Worm (Caenorhabditis elegans) whole organism, L3 larva: Measurements from ENCODE around the gene B0035.21.

Experiments
- R02D3.7 ChIP-seq: fragments of 150-350 bp; optimal IDR thresholded peaks from 2 replicates; lab custom pipeline; 2014; ENCODE audit warnings: missing biosample characterization, missing genetic modification characterization
- ZK546.5 ChIP-seq: sonication (generic microtip); optimal IDR thresholded peaks from 2 replicates; lab custom pipeline; 2017; ENCODE audit warnings: missing biosample characterization, missing genetic modification characterization
- aly-2 ChIP-seq: fragments of 150-350 bp; optimal IDR thresholded peaks from 2 replicates; lab custom pipeline; 2014; ENCODE audit warnings: missing biosample characterization, missing genetic modification characterization
- ceh-28 ChIP-seq: fragments of 150-350 bp; optimal IDR thresholded peaks from 2 replicates; lab custom pipeline; 2014; ENCODE audit warnings: missing biosample characterization, missing genetic modification reagents, missing genetic modification characterization
- ceh-9 ChIP-seq: sonication (generic microtip); optimal IDR thresholded peaks from 2 replicates; lab custom pipeline; 2018; ENCODE audit warnings: missing biosample characterization, missing genetic modification characterization
- egl-27 ChIP-seq: sonication (generic microtip); optimal IDR thresholded peaks from 4 replicates; lab custom pipeline; 2017; ENCODE audit warnings: missing biosample characterization, missing genetic modification reagents, missing genetic modification characterization
- egl-5 ChIP-seq: fragments of 150-350 bp; optimal IDR thresholded peaks from 2 replicates; lab custom pipeline; 2017; ENCODE audit warnings: missing biosample characterization, missing genetic modification reagents, missing genetic modification characterization, inconsistent platforms
- elt-1 ChIP-seq: fragments of 150-350 bp; optimal IDR thresholded peaks from 2 replicates; lab custom pipeline; 2014; ENCODE audit warnings: missing biosample characterization, missing genetic modification characterization
- eor-1 ChIP-seq, 2 experiments: fragments of 150-350 bp; optimal IDR thresholded peaks; 2 replicates each; lab custom pipeline; 2014 to 2018; ENCODE audit warnings: missing biosample characterization in 2 of 2, missing genetic modification characterization in 2 of 2
- fkh-10 ChIP-seq: sonication (generic microtip); optimal IDR thresholded peaks from 2 replicates; lab custom pipeline; 2017; ENCODE audit warnings: missing biosample characterization, missing genetic modification reagents, missing genetic modification characterization
- fos-1 ChIP-seq: fragments of 150-350 bp; optimal IDR thresholded peaks from 2 replicates; lab custom pipeline; 2014; ENCODE audit warnings: missing biosample characterization, missing genetic modification characterization
- hmg-11 ChIP-seq: sonication (generic microtip); optimal IDR thresholded peaks from 2 replicates; lab custom pipeline; 2016; ENCODE audit warnings: missing genetic modification characterization, missing compliant biosample characterization
- lin-15B ChIP-seq: fragments of 150-350 bp; optimal IDR thresholded peaks from 2 replicates; lab custom pipeline; 2014; ENCODE audit warnings: missing biosample characterization, missing genetic modification characterization
- lsy-12 ChIP-seq: sonication (generic microtip); optimal IDR thresholded peaks from 2 replicates; lab custom pipeline; 2016; ENCODE audit warnings: mild to moderate bottlenecking, missing genetic modification characterization, missing compliant biosample characterization
- mdl-1 ChIP-seq: fragments of 150-350 bp; optimal IDR thresholded peaks from 2 replicates; lab custom pipeline; 2014; ENCODE audit warnings: missing biosample characterization, missing genetic modification characterization
- nfya-1 ChIP-seq: sonication (generic microtip); optimal IDR thresholded peaks from 2 replicates; lab custom pipeline; 2017; ENCODE audit warnings: missing genetic modification characterization, mild to moderate bottlenecking, missing compliant biosample characterization, antibody characterized with exemption, moderate library complexity; ENCODE audit not compliant: insufficient read depth
- nhr-11 ChIP-seq: fragments of 150-350 bp; optimal IDR thresholded peaks from 2 replicates; lab custom pipeline; 2014; ENCODE audit warnings: missing biosample characterization, missing genetic modification characterization
- nhr-12 ChIP-seq: fragments of 150-350 bp; optimal IDR thresholded peaks from 2 replicates; lab custom pipeline; 2014; ENCODE audit warnings: missing biosample characterization, missing genetic modification characterization
- nhr-23 ChIP-seq: fragments of 150-350 bp; optimal IDR thresholded peaks from 2 replicates; lab custom pipeline; 2014; ENCODE audit warnings: missing biosample characterization, missing genetic modification reagents, missing genetic modification characterization
- nhr-237 ChIP-seq: fragments of 150-350 bp; optimal IDR thresholded peaks from 2 replicates; lab custom pipeline; 2014; ENCODE audit warnings: missing biosample characterization, missing genetic modification characterization
- nhr-25 ChIP-seq: sonication (generic microtip); optimal IDR thresholded peaks from 2 replicates; lab custom pipeline; 2017; ENCODE audit warnings: missing biosample characterization, missing genetic modification characterization
- nhr-28 ChIP-seq: fragments of 150-350 bp; optimal IDR thresholded peaks from 2 replicates; lab custom pipeline; 2014; ENCODE audit warnings: missing biosample characterization, missing genetic modification characterization
- nhr-43 ChIP-seq: sonication (generic microtip); optimal IDR thresholded peaks from 2 replicates; lab custom pipeline; 2016; ENCODE audit warnings: mild to moderate bottlenecking, missing genetic modification characterization, missing compliant biosample characterization; ENCODE audit not compliant: poor library complexity, severe bottlenecking
- nhr-67 ChIP-seq: fragments of 150-350 bp; optimal IDR thresholded peaks from 2 replicates; lab custom pipeline; 2014; ENCODE audit warnings: missing biosample characterization, missing genetic modification characterization
- nhr-76 ChIP-seq: fragments of 150-350 bp; sonication (generic microtip); optimal IDR thresholded peaks from 5 replicates; lab custom pipeline; 2014; ENCODE audit warnings: missing biosample characterization, missing genetic modification characterization
- nhr-77 ChIP-seq: fragments of 150-350 bp; optimal IDR thresholded peaks from 2 replicates; lab custom pipeline; 2014; ENCODE audit warnings: missing biosample characterization, missing genetic modification characterization
- pha-4 ChIP-seq: fragments of 150-350 bp; optimal IDR thresholded peaks from 2 replicates; lab custom pipeline; 2014; ENCODE audit warnings: missing biosample characterization, missing genetic modification reagents, missing genetic modification characterization
- pqm-1 ChIP-seq: fragments of 150-350 bp; optimal IDR thresholded peaks from 2 replicates; lab custom pipeline; 2017; ENCODE audit warnings: missing biosample characterization, missing genetic modification characterization, inconsistent platforms
- skn-1 ChIP-seq: fragments of 150-350 bp; optimal IDR thresholded peaks from 2 replicates; lab custom pipeline; 2014; ENCODE audit warnings: missing biosample characterization, missing genetic modification characterization
- snpc-4 ChIP-seq: fragments of 150-350 bp; optimal IDR thresholded peaks from 2 replicates; lab custom pipeline; 2014; ENCODE audit warnings: missing biosample characterization, missing genetic modification characterization
- tbx-2 ChIP-seq: sonication (generic microtip); optimal IDR thresholded peaks from 2 replicates; lab custom pipeline; 2016; ENCODE audit warnings: mild to moderate bottlenecking, missing genetic modification characterization, missing compliant biosample characterization
- unc-39 ChIP-seq: sonication (generic microtip); optimal IDR thresholded peaks from 4 replicates; lab custom pipeline; 2017; ENCODE audit warnings: missing biosample characterization, missing genetic modification characterization
- unc-62 ChIP-seq: fragments of 150-350 bp; sonication (generic microtip); optimal IDR thresholded peaks from 4 replicates; lab custom pipeline; 2014; ENCODE audit warnings: missing biosample characterization, missing genetic modification reagents, missing genetic modification characterization
- zag-1 ChIP-seq: fragments of 150-350 bp; optimal IDR thresholded peaks from 2 replicates; lab custom pipeline; 2014; ENCODE audit warnings: missing biosample characterization, missing genetic modification characterization
- ztf-11 ChIP-seq: fragments of 150-350 bp; optimal IDR thresholded peaks from 2 replicates; lab custom pipeline; 2014; ENCODE audit warnings: missing biosample characterization, missing genetic modification characterization
- ztf-4 ChIP-seq: fragments of 150-350 bp; optimal IDR thresholded peaks from 2 replicates; lab custom pipeline; 2014; ENCODE audit warnings: missing biosample characterization, missing genetic modification characterization

The B0035.21 gene

DNA sequence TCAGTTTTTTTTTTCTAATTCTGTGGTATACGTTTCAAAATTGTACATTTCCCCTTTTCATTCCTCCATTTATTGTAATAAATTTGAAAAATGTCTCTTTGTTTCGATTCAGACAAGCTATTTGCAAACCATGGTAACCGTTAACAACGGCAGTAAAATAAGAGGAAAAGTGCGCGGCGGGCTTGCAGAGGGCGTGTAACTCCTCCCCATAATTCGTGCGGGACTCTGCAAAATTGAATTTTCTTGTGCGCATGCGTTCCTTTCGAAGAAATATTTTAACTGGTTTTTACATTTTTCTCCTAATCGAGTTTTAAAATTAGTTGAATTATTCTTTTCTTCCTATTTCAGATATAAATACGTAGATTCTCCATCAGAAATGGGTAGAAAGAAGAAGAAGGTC is 16.4 kb upstream of the B0035.21 start, which contains the start of gene znf-207 (continued):
- TF ChIP-seq pqm-1 (no peak), ztf-4 (tag; lab: Kevin White, UChicago) (no peak), nhr-23 (tag; lab: Kevin White, UChicago) (peak; percentile 2)

DNA sequence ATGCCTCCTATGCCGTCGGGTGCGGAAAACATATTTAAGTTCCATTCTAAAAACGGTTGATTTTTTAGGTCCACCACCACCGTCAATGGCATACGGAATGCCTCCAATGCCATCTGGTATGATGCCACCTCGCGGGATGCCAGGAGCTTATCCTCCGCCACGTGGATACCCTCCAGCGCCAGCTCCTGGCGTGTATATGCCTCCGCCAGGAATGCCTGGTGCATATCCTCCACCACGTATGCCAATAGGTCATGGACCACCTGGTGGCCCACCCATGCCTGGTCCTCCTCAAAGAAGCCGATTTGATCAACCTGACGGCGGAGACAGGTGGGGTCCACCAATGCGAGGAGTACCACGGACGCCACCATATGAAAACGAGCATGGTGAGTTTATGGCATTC is 15.6 kb upstream of the B0035.21 start:
- no peak for TF ChIP-seq nhr-67 (tag; lab: Kevin White, UChicago)
- no peak for TF ChIP-seq lsy-12
- TF ChIP-seq fkh-10 (GFP tag; lab: Kevin White, UChicago): no peak
- TF ChIP-seq fos-1: no peak
- TF ChIP-seq nhr-237 (tag; lab: Kevin White, UChicago): no peak
- no peak for TF ChIP-seq R02D3.7 (tag; lab: Kevin White, UChicago)
- TF ChIP-seq nhr-25 (tag; lab: Kevin White, UChicago): no peak
- TF ChIP-seq nhr-76 (tag; lab: Kevin White, UChicago): no peak
- TF ChIP-seq ztf-4 (tag; lab: Kevin White, UChicago): no peak
- no peak for TF ChIP-seq unc-62
- TF ChIP-seq tbx-2 (tag; lab: Kevin White, UChicago): no peak
- no peak for TF ChIP-seq egl-27 (tag; lab: Kevin White, UChicago)
- TF ChIP-seq hmg-11 (tag; lab: Kevin White, UChicago): no peak
- no peak for TF ChIP-seq ceh-9 (tag; lab: Kevin White, UChicago)
- no peak for TF ChIP-seq nhr-77 (tag; lab: Kevin White, UChicago)
- no peak for TF ChIP-seq pqm-1

DNA sequence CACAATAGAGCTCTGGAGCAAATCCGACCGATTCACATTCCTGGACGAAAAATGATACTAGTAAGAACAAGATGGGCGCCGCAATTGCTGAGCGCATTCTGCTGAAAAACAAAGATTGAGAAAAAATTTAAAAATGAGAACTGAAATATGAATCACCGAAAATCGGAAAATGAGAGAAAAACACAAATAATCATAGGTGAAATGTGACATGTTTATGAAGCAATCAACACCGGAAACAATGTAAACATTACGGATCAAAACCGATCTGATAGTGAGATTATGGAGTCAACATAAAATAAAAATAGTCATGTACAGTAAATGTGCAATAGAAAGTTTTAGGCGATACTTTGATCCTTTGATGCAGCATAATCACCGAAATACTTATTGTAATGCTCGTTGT is 13.2 kb upstream of the B0035.21 start, which contains the start of gene dnj-2:
TSS of gene dnj-2 (minus strand) at position 101 of the 400 bp plus-strand sequence.
- no peak for TF ChIP-seq ceh-9 (tag; lab: Kevin White, UChicago)
- TF ChIP-seq eor-1 (tag; optimal IDR thresholded peaks at IDR 0.05; lab: Kevin White, UChicago): no peak
- TF ChIP-seq nhr-25 (tag; lab: Kevin White, UChicago): no peak
- no peak for TF ChIP-seq fos-1
- TF ChIP-seq hmg-11 (tag; lab: Kevin White, UChicago): no peak
- TF ChIP-seq nhr-12 (tag; lab: Kevin White, UChicago): no peak
- no peak for TF ChIP-seq nhr-11 (tag; lab: Kevin White, UChicago)
- no peak for TF ChIP-seq nhr-67 (tag; lab: Kevin White, UChicago)
- TF ChIP-seq ztf-11: no peak
- TF ChIP-seq lin-15B (tag; lab: Kevin White, UChicago): no peak
- TF ChIP-seq R02D3.7 (tag; lab: Kevin White, UChicago): no peak
- TF ChIP-seq nhr-23 (tag; lab: Kevin White, UChicago): no peak
- no peak for TF ChIP-seq mdl-1 (tag; lab: Kevin White, UChicago)
- TF ChIP-seq pha-4: no peak
- no peak for TF ChIP-seq ztf-4 (tag; lab: Kevin White, UChicago)
- no peak for TF ChIP-seq egl-27 (tag; lab: Kevin White, UChicago)
- no peak for TF ChIP-seq aly-2 (tag; lab: Kevin White, UChicago)
- TF ChIP-seq nhr-77 (tag; lab: Kevin White, UChicago): no peak
- no peak for TF ChIP-seq ZK546.5 (tag; lab: Kevin White, UChicago)
- TF ChIP-seq skn-1 (tag; lab: Kevin White, UChicago): no peak

DNA sequence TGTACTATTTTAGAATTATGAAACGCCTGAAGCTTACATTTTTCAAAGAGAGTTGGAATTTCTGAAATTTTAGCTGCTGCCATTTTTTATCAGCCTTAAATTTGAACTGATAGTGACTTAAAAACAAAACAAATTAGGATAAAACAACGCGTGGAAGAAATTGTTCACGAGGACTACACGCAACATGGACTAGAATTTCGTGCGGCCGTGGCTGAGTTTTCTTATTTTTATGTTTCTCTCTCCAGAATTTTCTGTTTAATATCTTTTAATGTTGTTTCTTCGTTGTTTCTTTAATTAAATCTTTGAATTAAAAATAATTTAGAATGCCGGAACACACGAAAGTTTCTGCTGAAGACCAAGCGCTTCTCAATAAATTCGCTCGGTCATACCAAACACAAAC is 12.2 kb upstream of the B0035.21 start, which contains the start of the genes B0035.3, B0035.22 and pfd-4:
TSS of gene B0035.3 (minus strand) at position 114 of the 400 bp plus-strand sequence.
TSS of gene B0035.22 (plus strand) at position 269 of the 400 bp plus-strand sequence.
TSS of gene pfd-4 (plus strand) at position 323 of the 400 bp plus-strand sequence.
- TF ChIP-seq nhr-43 (tag; lab: Kevin White, UChicago) (peak; percentile 68), unc-39 (tag; lab: Kevin White, UChicago) (no peak), nhr-23 (tag; lab: Kevin White, UChicago) (peak; percentile 63), nfya-1 (tag; lab: Kevin White, UChicago) (peak; percentile 62), snpc-4 (peak; percentile 18), ceh-28 (tag; lab: Kevin White, UChicago) (no peak), eor-1 (tag; optimal IDR thresholded peaks at IDR 0.05; lab: Kevin White, UChicago) (no peak), zag-1 (no peak), elt-1 (tag; lab: Kevin White, UChicago) (no peak), skn-1 (tag; lab: Kevin White, UChicago) (no peak), lin-15B (tag; lab: Kevin White, UChicago) (peak; percentile 85), nhr-25 (tag; lab: Kevin White, UChicago) (peak; percentile 3), nhr-28 (tag; lab: Kevin White, UChicago) (no peak), pha-4 (peak; percentile 60), egl-5 (no peak), hmg-11 (tag; lab: Kevin White, UChicago) (peak; percentile 25), aly-2 (tag; lab: Kevin White, UChicago) (no peak)
